Fruit fly (Drosophila melanogaster): Measurements from ENCODE around the gene CG42713.

DNA sequence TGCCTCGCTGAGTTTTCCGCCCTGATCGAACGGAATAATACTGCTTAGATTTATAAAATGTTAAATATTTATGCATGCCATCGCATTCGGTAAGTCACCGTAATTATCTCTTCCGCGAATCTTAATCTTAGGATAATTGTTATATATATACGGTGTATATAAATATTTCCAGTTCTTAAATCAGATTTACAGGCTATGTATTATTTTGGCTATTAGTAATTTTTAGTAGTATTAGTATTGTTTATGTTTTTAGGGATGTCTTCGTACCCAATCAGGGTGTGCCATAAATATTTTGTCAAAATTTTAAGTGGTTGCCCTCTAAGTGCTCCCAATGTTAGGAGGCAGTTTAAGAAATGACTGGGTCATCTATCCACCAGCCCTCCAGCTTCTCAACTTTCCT, 28.8 kb upstream of the CG42713 start, which contains the start of gene CG32986:
- TF ChIP-seq eg (GFP tag; IDR thresholded peaks at IDR 0.05) = no peak
- no peak for TF ChIP-seq CG3032 (tag; optimal IDR thresholded peaks at IDR 0.05)
- TF ChIP-seq dac (GFP tag; optimal IDR thresholded peaks at IDR 0.05) = no peak
- TF ChIP-seq ss (GFP tag; optimal IDR thresholded peaks at IDR 0.05) = no peak

Measured in whole organism, prepupa.